Fruit fly (Drosophila melanogaster) whole organism, embryonic: ENCODE measurements around the gene Root.

Experiments
- CG10267 ChIP-seq: fragments of 200-800 bp; sonication (Bioruptor generic); optimal IDR thresholded peaks from 2 replicates; lab custom pipeline; 2018; ENCODE audit warnings: missing biosample characterization, mild to moderate bottlenecking, missing genetic modification characterization, moderate library complexity
- CG10366 ChIP-seq: fragments of 200-800 bp; sonication (Bioruptor generic); IDR thresholded peaks from 2 replicates; pipeline ENCODE4 v1.3.6; 2022; ENCODE audit warnings: missing biosample characterization, missing genetic modification characterization
- CG10654 ChIP-seq: fragments of 200-800 bp; sonication (Bioruptor generic); optimal IDR thresholded peaks from 2 replicates; lab custom pipeline; 2016; ENCODE audit warnings: missing biosample characterization, missing genetic modification characterization
- CG11695 ChIP-seq: fragments of 200-800 bp; sonication (Bioruptor generic); IDR thresholded peaks from 3 replicates; pipeline ENCODE4 v1.3.6; 2022; ENCODE audit warnings: missing biosample characterization, missing genetic modification characterization
- CG12155 ChIP-seq: fragments of 200-800 bp; sonication (Bioruptor generic); optimal IDR thresholded peaks from 3 replicates; lab custom pipeline; 2016; ENCODE audit warnings: missing biosample characterization, missing genetic modification characterization
- CG12744 ChIP-seq: fragments of 200-800 bp; sonication (Bioruptor generic); optimal IDR thresholded peaks from 2 replicates; lab custom pipeline; 2016; ENCODE audit warnings: missing biosample characterization, missing genetic modification characterization
- CG12942 ChIP-seq: fragments of 200-800 bp; sonication (Bioruptor generic); optimal IDR thresholded peaks from 3 replicates; lab custom pipeline; 2016; ENCODE audit warnings: missing biosample characterization, missing genetic modification characterization
- CG14667 ChIP-seq: fragments of 200-800 bp; sonication (Bioruptor generic); IDR thresholded peaks from 2 replicates; pipeline ENCODE4 v1.3.6; 2022; ENCODE audit warnings: missing biosample characterization, missing genetic modification characterization
- CG14710 ChIP-seq: fragments of 200-800 bp; sonication (Bioruptor generic); optimal IDR thresholded peaks from 3 replicates; lab custom pipeline; 2019; ENCODE audit warnings: missing biosample characterization, mild to moderate bottlenecking, missing genetic modification characterization, moderate library complexity
- CG17802 ChIP-seq: fragments of 200-800 bp; sonication (Bioruptor generic); optimal IDR thresholded peaks from 2 replicates; lab custom pipeline; 2018; ENCODE audit warnings: missing biosample characterization, mild to moderate bottlenecking, missing genetic modification characterization, moderate library complexity
- CG18599 ChIP-seq: fragments of 200-800 bp; sonication (Bioruptor generic); optimal IDR thresholded peaks from 3 replicates; lab custom pipeline; 2017; ENCODE audit warnings: missing biosample characterization, missing genetic modification characterization, mild to moderate bottlenecking, moderate library complexity, missing genetic modification reagents
- CG2678 ChIP-seq: fragments of 200-800 bp; sonication (Bioruptor generic); optimal IDR thresholded peaks from 3 replicates; lab custom pipeline; 2019; ENCODE audit warnings: missing biosample characterization, mild to moderate bottlenecking, missing genetic modification characterization, moderate library complexity
- CG30403 ChIP-seq: fragments of 200-800 bp; sonication (Bioruptor generic); optimal IDR thresholded peaks from 3 replicates; lab custom pipeline; 2016; ENCODE audit warnings: missing biosample characterization, missing genetic modification characterization
- CG7271 ChIP-seq: fragments of 200-800 bp; sonication (Bioruptor generic); optimal IDR thresholded peaks from 2 replicates; lab custom pipeline; 2018; ENCODE audit warnings: missing biosample characterization, mild to moderate bottlenecking, missing genetic modification characterization, moderate library complexity
- CG9876 ChIP-seq: fragments of 200-800 bp; sonication (Bioruptor generic); optimal IDR thresholded peaks from 2 replicates; lab custom pipeline; 2016; ENCODE audit warnings: missing biosample characterization, missing genetic modification characterization
- CTCF ChIP-seq: fragments of 200-800 bp; sonication (Bioruptor generic); optimal IDR thresholded peaks from 2 replicates; lab custom pipeline; 2017; ENCODE audit warnings: missing biosample characterization, mild to moderate bottlenecking, missing genetic modification characterization, moderate library complexity
- D ChIP-seq, 2 experiments: fragments of 200-800 bp in 1 of 2; fragments of >200 bp in 1 of 2; sonication (Bioruptor generic) in 1 of 2; optimal IDR thresholded peaks; 2 replicates in 1 of 2; 3 replicates in 1 of 2; lab custom pipeline; 2017; ENCODE audit warnings: mild to moderate bottlenecking in 1 of 2, missing biosample characterization in 1 of 2, missing genetic modification characterization in 1 of 2, missing genetic modification reagents in 1 of 2
- Drgx ChIP-seq: fragments of 200-800 bp; sonication (Bioruptor generic); IDR thresholded peaks from 2 replicates; pipeline ENCODE4 v1.3.6; 2022; ENCODE audit warnings: missing biosample characterization, missing genetic modification characterization
- Elba2 ChIP-seq: fragments of 200-800 bp; sonication (Bioruptor generic); optimal IDR thresholded peaks from 3 replicates; lab custom pipeline; 2016; ENCODE audit warnings: missing biosample characterization, missing genetic modification characterization
- GATAe ChIP-seq: fragments of 200-800 bp; sonication (Bioruptor generic); conservative IDR thresholded peaks from 2 replicates; pipeline ENCODE4 v1.3.6; 2022; ENCODE audit warnings: missing biosample characterization, missing genetic modification characterization
- HmgD ChIP-seq: fragments of 200-800 bp; sonication (Bioruptor generic); optimal IDR thresholded peaks from 3 replicates; lab custom pipeline; 2016; ENCODE audit warnings: missing biosample characterization, missing genetic modification characterization
- Hr3 ChIP-seq: fragments of 200-800 bp; sonication (Bioruptor generic); optimal IDR thresholded peaks from 3 replicates; lab custom pipeline; 2016; ENCODE audit warnings: missing biosample characterization, missing genetic modification characterization
- Lpt ChIP-seq: fragments of >200 bp; optimal IDR thresholded peaks from 2 replicates; lab custom pipeline; 2018; ENCODE audit warnings: missing biosample characterization, missing genetic modification characterization
- Med ChIP-seq: fragments of 200-800 bp; sonication (Bioruptor generic); peaks from one replicate; lab custom pipeline; 2016; ENCODE audit warnings: missing biosample characterization, missing genetic modification characterization, mild to moderate bottlenecking, inconsistent platforms, moderate library complexity
- Spps ChIP-seq: fragments of 200-800 bp; sonication (Bioruptor generic); optimal IDR thresholded peaks from 2 replicates; lab custom pipeline; 2018; ENCODE audit warnings: missing biosample characterization, mild to moderate bottlenecking, missing genetic modification characterization
- aop ChIP-seq: fragments of 200-800 bp; sonication (Bioruptor generic); IDR thresholded peaks from 2 replicates; pipeline ENCODE4 v1.3.6; 2022; ENCODE audit warnings: missing biosample characterization, missing genetic modification characterization
- bbx ChIP-seq: fragments of 200-800 bp; sonication (Bioruptor generic); IDR thresholded peaks from 2 replicates; pipeline ENCODE4 v1.3.6; 2022; ENCODE audit warnings: missing biosample characterization, missing genetic modification characterization; ENCODE audit not compliant: partially characterized antibody
- cad ChIP-seq: fragments of >200 bp; optimal IDR thresholded peaks from 2 replicates; lab custom pipeline; 2017; ENCODE audit warnings: missing biosample characterization, missing genetic modification characterization
- cg ChIP-seq: fragments of 200-800 bp; sonication (Bioruptor generic); optimal IDR thresholded peaks from 3 replicates; lab custom pipeline; 2019; ENCODE audit warnings: missing biosample characterization, mild to moderate bottlenecking, missing genetic modification characterization, moderate library complexity
- corto ChIP-seq: fragments of 200-800 bp; sonication (Bioruptor generic); optimal IDR thresholded peaks from 2 replicates; lab custom pipeline; 2016; ENCODE audit warnings: missing biosample characterization, mild to moderate bottlenecking, missing genetic modification characterization, moderate library complexity
- croc ChIP-seq: fragments of 200-800 bp; sonication (Bioruptor generic); conservative IDR thresholded peaks from 3 replicates; pipeline ENCODE4 v1.3.6; 2022; ENCODE audit warnings: missing biosample characterization, missing genetic modification characterization
- danr ChIP-seq: fragments of 200-800 bp; sonication (Bioruptor generic); IDR thresholded peaks from 2 replicates; pipeline ENCODE4 v1.3.6; 2022; ENCODE audit warnings: missing biosample characterization, missing genetic modification characterization
- dimm ChIP-seq: fragments of 200-800 bp; sonication (Bioruptor generic); IDR thresholded peaks from 2 replicates; pipeline ENCODE4 v1.3.6; 2022; ENCODE audit warnings: missing biosample characterization, missing genetic modification characterization
- fd96Cb ChIP-seq: fragments of 200-800 bp; sonication (Bioruptor generic); optimal IDR thresholded peaks from 2 replicates; lab custom pipeline; 2018; ENCODE audit warnings: missing biosample characterization, mild to moderate bottlenecking, missing genetic modification characterization, moderate library complexity
- ftz-f1 ChIP-seq: fragments of 200-800 bp; sonication (Bioruptor generic); optimal IDR thresholded peaks from 2 replicates; lab custom pipeline; 2016; ENCODE audit warnings: missing biosample characterization, missing genetic modification characterization
- gcm2 ChIP-seq: fragments of 200-800 bp; sonication (Bioruptor generic); optimal IDR thresholded peaks from 2 replicates; lab custom pipeline; 2016; ENCODE audit warnings: missing biosample characterization, missing genetic modification characterization
- knrl ChIP-seq: fragments of 200-800 bp; sonication (Bioruptor generic); IDR thresholded peaks from 3 replicates; pipeline ENCODE4 v1.3.6; 2022; ENCODE audit warnings: missing biosample characterization, missing genetic modification characterization; ENCODE audit not compliant: partially characterized antibody
- lola ChIP-seq, 3 experiments: fragments of >200 bp in 2 of 3; fragments of 200-800 bp in 1 of 3; sonication (Bioruptor generic) in 1 of 3; optimal IDR thresholded peaks; 2 replicates each; lab custom pipeline; 2017 to 2019; ENCODE audit warnings: missing biosample characterization in 3 of 3, missing genetic modification characterization in 3 of 3, mild to moderate bottlenecking in 1 of 3, moderate library complexity in 1 of 3
- nau ChIP-seq: fragments of 200-800 bp; sonication (Bioruptor generic); optimal IDR thresholded peaks from 3 replicates; lab custom pipeline; 2017; ENCODE audit warnings: missing biosample characterization, mild to moderate bottlenecking, missing genetic modification characterization, missing genetic modification reagents
- onecut ChIP-seq: fragments of 200-800 bp; sonication (Bioruptor generic); IDR thresholded peaks from 2 replicates; pipeline ENCODE4 v1.3.6; 2022; ENCODE audit warnings: missing biosample characterization, missing genetic modification characterization
- org-1 ChIP-seq: fragments of 200-800 bp; sonication (Bioruptor generic); optimal IDR thresholded peaks from 2 replicates; lab custom pipeline; 2017; ENCODE audit warnings: missing biosample characterization, missing genetic modification characterization
- rib ChIP-seq: fragments of 200-800 bp; sonication (Bioruptor generic); IDR thresholded peaks from 2 replicates; pipeline ENCODE4 v1.3.6; 2022; ENCODE audit warnings: missing biosample characterization, missing genetic modification characterization
- sisA ChIP-seq: fragments of 200-800 bp; sonication (Bioruptor generic); IDR thresholded peaks from 2 replicates; pipeline ENCODE4 v1.3.6; 2022; ENCODE audit warnings: missing biosample characterization, missing genetic modification characterization
- sqz ChIP-seq: fragments of 200-800 bp; sonication (Bioruptor generic); optimal IDR thresholded peaks from 3 replicates; lab custom pipeline; 2018; ENCODE audit warnings: missing biosample characterization, mild to moderate bottlenecking, missing genetic modification characterization
- sr ChIP-seq: fragments of 200-800 bp; sonication (Bioruptor generic); IDR thresholded peaks from 3 replicates; pipeline ENCODE4 v1.3.6; 2022; ENCODE audit warnings: missing biosample characterization, missing genetic modification characterization
- stwl ChIP-seq: fragments of 200-800 bp; sonication (Bioruptor generic); optimal IDR thresholded peaks from 3 replicates; lab custom pipeline; 2018; ENCODE audit warnings: missing biosample characterization, mild to moderate bottlenecking, missing genetic modification characterization, moderate library complexity
- trh ChIP-seq: fragments of 200-800 bp; sonication (Bioruptor generic); optimal IDR thresholded peaks from 2 replicates; lab custom pipeline; 2016; ENCODE audit warnings: missing biosample characterization, missing genetic modification characterization
- twi ChIP-seq: fragments of 200-800 bp; optimal IDR thresholded peaks from 2 replicates; lab custom pipeline; 2019; ENCODE audit warnings: missing biosample characterization, mild to moderate bottlenecking, missing genetic modification characterization, moderate library complexity
- vfl ChIP-seq: fragments of 200-800 bp; sonication (Bioruptor generic); optimal IDR thresholded peaks from 2 replicates; lab custom pipeline; 2016; ENCODE audit warnings: missing biosample characterization, missing genetic modification characterization

Gene Root

dm6 chr3R:24112320-24113069 is 591 bp upstream of the Root start, which contains the start of gene CG13605 (continued):
- TF ChIP-seq vfl (GFP tag; lab: Kevin White, UChicago) (peak; percentile 25), CG10654 (peak; percentile 57), Hr3 (GFP tag; lab: Kevin White, UChicago) (peak; percentile 61), Med (GFP tag; lab: Kevin White, UChicago) (peak; percentile 94), trh (GFP tag; lab: Kevin White, UChicago) (peak; percentile 63), Drgx (GFP tag; lab: Robert Waterston, UW) (peak; percentile 64), corto (peak; percentile 22), cg (GFP tag; lab: Kevin White, UChicago) (no peak), CG30403 (GFP tag; lab: Kevin White, UChicago) (peak; percentile 72), org-1 (GFP tag; lab: Kevin White, UChicago) (peak; percentile 58), CG14710 (tag; lab: Kevin White, UChicago) (peak; percentile 62), ftz-f1 (GFP tag; lab: Kevin White, UChicago) (no peak), CG11695 (GFP tag; lab: Robert Waterston, UW) (peak; percentile 81), sqz (GFP tag; lab: Kevin White, UChicago) (peak; percentile 38), CTCF (GFP tag; lab: Kevin White, UChicago) (peak; percentile 63), gcm2 (peak; percentile 4), Elba2 (GFP tag; lab: Kevin White, UChicago) (no peak), croc (no peak), Lpt (GFP tag; lab: Kevin White, UChicago) (no peak), cad (no peak), D (optimal IDR thresholded peaks at IDR 0.05; lab: Kevin White, UChicago) (no peak), D (GFP tag; optimal IDR thresholded peaks at IDR 0.05; lab: Kevin White, UChicago) (peak; percentile 46), CG10366 (GFP tag; lab: Robert Waterston, UW) (peak; percentile 65), onecut (peak; percentile 51), CG9876 (GFP tag; lab: Kevin White, UChicago) (no peak), lola (GFP tag; optimal IDR thresholded peaks at IDR 0.05; lab: Kevin White, UChicago) (peak in 1 of 3 experiments; percentile 43), CG10267 (peak; percentile 72), CG2678 (tag; lab: Kevin White, UChicago) (peak; percentile 87), stwl (peak; percentile 55), fd96Cb (peak; percentile 70), rib (GFP tag; lab: Robert Waterston, UW) (peak; percentile 37), CG18599 (peak; percentile 90), aop (GFP tag; lab: Robert Waterston, UW) (peak; percentile 43; the same call in 1 of the 2 replicates), bbx (peak; percentile 59), sisA (peak; percentile 54; the same call in 1 of the 2 replicates), CG17802 (tag; lab: Kevin White, UChicago) (no peak), CG12744 (GFP tag; lab: Kevin White, UChicago) (peak; percentile 35), twi (tag; lab: Kevin White, UChicago) (peak; percentile 28), CG14667 (0 out of 2 replicates have a peak, but pooled peaks have one; percentile 22), CG12155 (GFP tag; lab: Kevin White, UChicago) (peak; percentile 75), CG7271 (tag; lab: Kevin White, UChicago) (no peak), sr (GFP tag; lab: Robert Waterston, UW) (no peak), knrl (GFP tag; lab: Robert Waterston, UW) (no peak; the same call in 2 of the 3 replicates), GATAe (GFP tag; lab: Robert Waterston, UW) (no peak), Spps (peak; percentile 19), HmgD (GFP tag; lab: Kevin White, UChicago) (no peak), danr (0 out of 2 replicates have a peak, but pooled peaks have one; percentile 27), dimm (GFP tag; lab: Robert Waterston, UW) (no peak), CG12942 (GFP tag; lab: Kevin White, UChicago) (peak; percentile 62), nau (no peak)
